Fruit fly (Drosophila melanogaster): ENCODE data around the gene CG14257.

- TF ChIP-seq ttk (optimal IDR thresholded peaks at IDR 0.05) (no peak), h (optimal IDR thresholded peaks at IDR 0.05) (no peak), Sin3A (optimal IDR thresholded peaks at IDR 0.05) (no peak), Myc (optimal IDR thresholded peaks at IDR 0.05) (no peak), psq (optimal IDR thresholded peaks at IDR 0.05) (no peak)
Observed at dm6 chr3R:27082752-27083151, 7.1 kb downstream of the CG14257 start.

Measured in Kc167 (cell line).